Worm (Caenorhabditis elegans): Measurements from ENCODE around the gene cutl-23.

DNA sequence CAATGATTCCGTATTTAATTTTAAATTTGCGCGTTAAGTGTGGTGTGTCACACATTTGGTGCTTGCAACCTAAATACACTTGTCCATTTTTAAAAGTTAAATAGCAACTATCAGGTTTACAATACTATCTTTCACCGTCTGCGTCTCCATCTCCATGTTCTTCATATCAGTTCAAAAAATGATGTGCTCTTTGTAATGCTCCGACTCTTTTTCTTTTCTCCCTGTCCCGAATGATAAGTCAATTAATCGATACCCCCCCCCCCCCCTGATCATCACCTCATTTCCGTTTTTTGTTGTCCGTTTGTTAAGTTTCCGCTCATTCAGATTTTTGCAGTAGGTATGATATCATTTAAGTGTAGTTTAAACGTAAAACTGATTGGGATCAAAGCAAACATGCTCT is 44.1 kb downstream of the cutl-23 start:
- TF ChIP-seq ceh-22 (tag; optimal IDR thresholded peaks at IDR 0.05): no peak
- no peak for TF ChIP-seq pat-9 (tag; optimal IDR thresholded peaks at IDR 0.05)

Data from whole organism, late embryonic.